Worm (Caenorhabditis elegans): ENCODE data around the gene F40G12.9.
"Not testable (repeated sequence)": the region's sequence is repeated elsewhere in the genome, so short reads cannot be mapped to it uniquely, and the experiment has no call there.

F40G12.9 gene

ce11 chrV:14306771-14307170, 24.3 kb downstream of the F40G12.9 start, which contains the start of gene spig-4:
TSS of gene spig-4 (minus strand) at chrV:14306871.
- TF ChIP-seq lsy-2 (tag; optimal IDR thresholded peaks at IDR 0.05); F26F4.8 (GFP tag; conservative IDR thresholded peaks at IDR 0.05); nhr-10 (tag; optimal IDR thresholded peaks at IDR 0.05): not testable (repeated sequence)

ce11 chrV:14308164-14308563, 25.7 kb downstream of the F40G12.9 start, which contains the start of gene spig-5:
TSS of gene spig-5 (plus strand) at chrV:14308464.
- TF ChIP-seq tag-97 (GFP tag; IDR thresholded peaks at IDR 0.05); zfp-3 (GFP tag; conservative IDR thresholded peaks at IDR 0.05); lim-7 (GFP tag; IDR thresholded peaks at IDR 0.05): not testable (repeated sequence)

DNA sequence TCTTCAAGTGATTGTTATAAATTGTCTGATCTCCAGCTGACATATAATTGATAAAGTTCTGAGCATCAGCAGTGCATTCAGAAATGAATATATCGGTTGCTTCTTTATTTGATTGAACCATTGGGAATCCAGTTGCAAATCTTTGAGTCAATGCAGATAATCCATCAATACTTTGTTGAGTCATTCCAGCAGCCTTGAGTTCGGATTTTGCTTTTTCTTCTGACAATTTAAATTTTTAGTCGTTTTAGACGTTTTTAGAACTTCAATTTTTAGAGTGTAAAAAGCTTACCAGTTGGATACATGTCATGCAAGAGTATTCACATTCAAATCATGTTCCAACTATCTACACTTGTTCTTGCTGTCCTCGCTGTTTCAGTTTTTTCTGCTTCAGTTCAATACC, 27.2 kb downstream of the F40G12.9 start, which contains the start of gene F14D7.14:
Gene F14D7.14 (plus strand): TSS at position 301 of the 400 bp plus-strand sequence.
- not testable (repeated sequence) for TF ChIP-seq nhr-77 (tag; optimal IDR thresholded peaks at IDR 0.05); nhr-111 (GFP tag; optimal IDR thresholded peaks at IDR 0.05); dmd-8 (GFP tag; IDR thresholded peaks at IDR 0.05)

DNA sequence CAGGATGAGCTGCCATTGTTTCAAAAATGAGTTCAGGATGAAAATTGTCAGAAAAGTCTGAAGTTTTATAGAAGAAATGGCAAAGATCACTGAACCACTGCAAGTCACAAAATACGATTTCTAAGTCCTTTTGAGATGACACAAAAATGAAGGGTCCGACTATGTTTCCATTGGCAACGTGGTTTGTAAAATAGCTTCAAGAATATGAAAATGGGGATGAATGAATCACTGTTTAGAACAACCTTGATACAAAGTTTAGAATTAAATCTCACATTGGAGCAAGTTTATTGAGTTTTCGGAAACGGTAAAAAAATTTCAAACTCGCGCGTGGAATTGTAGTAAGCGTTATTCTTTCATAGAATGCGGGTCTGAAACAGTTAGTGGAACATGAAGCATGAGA, 28.7 kb downstream of the F40G12.9 start, which contains the start of gene ddn-3:
Gene ddn-3 (minus strand): TSS at position 101 of the 400 bp plus-strand sequence.
- no peak for TF ChIP-seq mxl-3 (GFP tag; optimal IDR thresholded peaks at IDR 0.05)
- TF ChIP-seq ceh-82 (tag; optimal IDR thresholded peaks at IDR 0.05) = no peak
- TF ChIP-seq spr-1 (tag; optimal IDR thresholded peaks at IDR 0.05) = no peak
- TF ChIP-seq tra-1 (GFP tag; IDR thresholded peaks at IDR 0.05) = no peak
- TF ChIP-seq ZK337.2 (GFP tag; IDR thresholded peaks at IDR 0.05) = no peak
- no peak for TF ChIP-seq ces-1 (GFP tag; optimal IDR thresholded peaks at IDR 0.05)
- no peak for TF ChIP-seq ceh-62 (tag; optimal IDR thresholded peaks at IDR 0.05)
- TF ChIP-seq fkh-10 (GFP tag; optimal IDR thresholded peaks at IDR 0.05) = no peak
- TF ChIP-seq daf-8 (GFP tag; IDR thresholded peaks at IDR 0.05) = no peak
- TF ChIP-seq hmg-1.1 (GFP tag; IDR thresholded peaks at IDR 0.05) = no peak
- TF ChIP-seq vab-7 (GFP tag; IDR thresholded peaks at IDR 0.05) = no peak
- TF ChIP-seq saeg-2 (GFP tag; IDR thresholded peaks at IDR 0.05) = no peak
- no peak for TF ChIP-seq nhr-111 (GFP tag; optimal IDR thresholded peaks at IDR 0.05)
- no peak for TF ChIP-seq pha-4 (GFP tag; IDR thresholded peaks at IDR 0.05)
- no peak for TF ChIP-seq pha-4 (tag; optimal IDR thresholded peaks at IDR 0.05)
- no peak for TF ChIP-seq aha-1 (tag)

ce11 chrV:14312695-14313094, 30.2 kb downstream of the F40G12.9 start, which contains the start of gene F14D7.8:
TSS of gene F14D7.8 (minus strand) at chrV:14312795.
- no peak for TF ChIP-seq lin-1 (GFP tag; IDR thresholded peaks at IDR 0.05)
- no peak for TF ChIP-seq T20F7.1 (GFP tag; optimal IDR thresholded peaks at IDR 0.05)
- TF ChIP-seq daf-12 (tag; optimal IDR thresholded peaks at IDR 0.05) = no peak
- TF ChIP-seq nhr-6 (tag; optimal IDR thresholded peaks at IDR 0.05) = no peak
- no peak for TF ChIP-seq lin-15B (tag; optimal IDR thresholded peaks at IDR 0.05)

DNA sequence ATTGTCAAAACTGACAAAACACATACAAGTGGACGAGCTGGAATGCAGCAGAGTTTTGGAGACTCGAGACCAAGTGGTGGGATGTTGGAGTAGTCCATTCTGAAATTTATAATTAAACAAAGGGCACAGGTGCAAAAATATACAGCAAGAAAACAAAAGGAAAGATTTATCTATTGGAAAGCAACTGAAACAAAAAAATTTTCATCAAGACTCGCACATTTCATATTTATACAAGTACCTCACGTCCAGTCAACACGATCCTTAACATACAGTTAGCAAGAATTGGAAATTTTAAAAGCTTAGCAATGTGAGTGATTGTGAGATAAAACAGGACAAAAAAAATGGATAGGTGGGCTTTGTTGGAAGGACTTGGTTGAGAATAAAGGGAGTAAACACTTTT, 31.8 kb downstream of the F40G12.9 start, which contains the start of gene F47B8.1:
Gene F47B8.1 (minus strand): TSS at position 101 of the 400 bp plus-strand sequence.
- TF ChIP-seq nhr-42 (GFP tag; IDR thresholded peaks at IDR 0.05) (no peak), gei-8 (GFP tag; optimal IDR thresholded peaks at IDR 0.05) (no peak), unc-62 (GFP tag; optimal IDR thresholded peaks at IDR 0.05 in 1 of 2) (peak in 1 of 2 experiments; percentile 19), unc-62 (tag; optimal IDR thresholded peaks at IDR 0.05) (no peak)
